Worm (Caenorhabditis elegans) whole organism, early embryonic: Measurements from ENCODE around the gene srh-251.

ENCODE experiments used
- ama-1 ChIP-seq: fragments of 150-350 bp; optimal IDR thresholded peaks from 2 replicates; lab custom pipeline; 2014
- ets-7 ChIP-seq: sonication (generic microtip); optimal IDR thresholded peaks from 2 replicates; lab custom pipeline; 2016; ENCODE audit warnings: missing genotype, missing genetic modification characterization, missing compliant biosample characterization
- flt-1 ChIP-seq: fragments of 200-800 bp; sonication (Bioruptor generic); IDR thresholded peaks from 2 replicates; pipeline ENCODE4 v1.3.6; 2022; ENCODE audit warnings: missing genetic modification characterization, missing compliant biosample characterization
- hmbx-1 ChIP-seq: sonication (generic microtip); optimal IDR thresholded peaks from 2 replicates; lab custom pipeline; 2016; ENCODE audit warnings: mild to moderate bottlenecking, missing genetic modification characterization, missing compliant biosample characterization
- hmg-4 ChIP-seq: fragments of 200-800 bp; sonication (Bioruptor generic); optimal IDR thresholded peaks from 2 replicates; lab custom pipeline; 2018; ENCODE audit warnings: mild to moderate bottlenecking, missing genetic modification characterization, missing compliant biosample characterization
- scrt-1 ChIP-seq: fragments of 200-800 bp; sonication (Bioruptor generic); IDR thresholded peaks from 2 replicates; pipeline ENCODE4 v1.3.6; 2022; ENCODE audit warnings: missing genetic modification characterization, missing compliant biosample characterization
- tbx-11 ChIP-seq: fragments of 200-800 bp; sonication (Bioruptor generic); IDR thresholded peaks from 2 replicates; pipeline ENCODE4 v1.3.6; 2022; ENCODE audit warnings: missing genetic modification characterization, missing compliant biosample characterization
- tra-4 ChIP-seq: sonication (generic microtip); optimal IDR thresholded peaks from 2 replicates; lab custom pipeline; 2017; ENCODE audit warnings: missing genetic modification characterization, missing compliant biosample characterization

- no peak for TF ChIP-seq tbx-11 (GFP tag; lab: Robert Waterston, UW)
- no peak for TF ChIP-seq ama-1 (lab: Kevin White, UChicago)
- TF ChIP-seq hmg-4 (GFP tag; lab: Kevin White, UChicago), result no peak
- TF ChIP-seq tra-4 (tag; lab: Kevin White, UChicago), result no peak
- TF ChIP-seq ets-7 (tag; lab: Kevin White, UChicago), result no peak
- no peak for TF ChIP-seq hmbx-1 (tag; lab: Kevin White, UChicago)
- TF ChIP-seq flt-1 (GFP tag; lab: Robert Waterston, UW), result no peak
- no peak for TF ChIP-seq scrt-1 (GFP tag; lab: Robert Waterston, UW)
Measured at ce11 chrV:15401856-15402314, 22.2 kb upstream of the srh-251 start, which contains the start of gene fbxa-135.
